Fruit fly (Drosophila melanogaster): ENCODE measurements around the gene CG33995.

CG33995 gene

dm6 chr2L:4997401-4998259 lies 45.4 kb upstream of the CG33995 start (continued):
- TF ChIP-seq sd (tag; optimal IDR thresholded peaks at IDR 0.05) (peak; percentile 92), Optix (GFP tag; IDR thresholded peaks at IDR 0.05) (peak; percentile 99), BEAF-32 (GFP tag; optimal IDR thresholded peaks at IDR 0.05) (peak; percentile 24), C15 (GFP tag; IDR thresholded peaks at IDR 0.05) (peak; percentile 97), chinmo (GFP tag; IDR thresholded peaks at IDR 0.05; ENCODE audit: partially characterized antibody) (no peak), D19B (GFP tag; optimal IDR thresholded peaks at IDR 0.05) (peak; percentile 95), CG10366 (GFP tag; IDR thresholded peaks at IDR 0.05) (peak; percentile 99), MBD-R2 (GFP tag; IDR thresholded peaks at IDR 0.05) (peak; percentile 99), salm (tag; optimal IDR thresholded peaks at IDR 0.05) (peak; percentile 98), Mad (GFP tag; optimal IDR thresholded peaks at IDR 0.05) (peak; percentile 98), CG10654 (GFP tag; optimal IDR thresholded peaks at IDR 0.05) (peak; percentile 99), croc (GFP tag; conservative IDR thresholded peaks at IDR 0.05) (peak; percentile 99), CG12104 (GFP tag; optimal IDR thresholded peaks at IDR 0.05) (peak; percentile 98), Gug (GFP tag; IDR thresholded peaks at IDR 0.05) (peak; percentile 99), CG6654 (GFP tag; optimal IDR thresholded peaks at IDR 0.05) (peak; percentile 97), otp (GFP tag; IDR thresholded peaks at IDR 0.05) (peak; percentile 99), NC2α (GFP tag; optimal IDR thresholded peaks at IDR 0.05) (peak; percentile 98), Rx (GFP tag; IDR thresholded peaks at IDR 0.05) (peak; percentile 99), CG6272 (GFP tag; IDR thresholded peaks at IDR 0.05) (peak; percentile 99), Oli (tag; optimal IDR thresholded peaks at IDR 0.05) (peak; percentile 99), CG6854 (GFP tag; optimal IDR thresholded peaks at IDR 0.05) (peak; percentile 96), ssp (GFP tag; IDR thresholded peaks at IDR 0.05) (peak; percentile 95), Opbp (GFP tag; IDR thresholded peaks at IDR 0.05; ENCODE audit: partially characterized antibody) (peak; percentile 66; the same call in 2 of the 3 replicates), Neu2 (GFP tag; optimal IDR thresholded peaks at IDR 0.05; ENCODE audit: borderline replicate concordance) (peak; percentile 94), CG14014 (GFP tag; IDR thresholded peaks at IDR 0.05) (peak; percentile 99), Ptx1 (GFP tag; IDR thresholded peaks at IDR 0.05) (peak; percentile 99), Doc3 (GFP tag; IDR thresholded peaks at IDR 0.05; ENCODE audit: partially characterized antibody) (no peak; the same call in 2 of the 3 replicates), pros (GFP tag; optimal IDR thresholded peaks at IDR 0.05) (peak; percentile 79), btn (GFP tag; optimal IDR thresholded peaks at IDR 0.05) (peak; percentile 99), unpg (GFP tag; optimal IDR thresholded peaks at IDR 0.05) (peak; percentile 100), ERR (GFP tag; optimal IDR thresholded peaks at IDR 0.05) (peak; percentile 98), CG1603 (tag; optimal IDR thresholded peaks at IDR 0.05) (peak; percentile 99), CG3065 (GFP tag; optimal IDR thresholded peaks at IDR 0.05) (peak; percentile 98), Myb (GFP tag; optimal IDR thresholded peaks at IDR 0.05) (peak; percentile 94), gfzf (GFP tag; optimal IDR thresholded peaks at IDR 0.05) (peak; percentile 35), CG12219 (GFP tag; optimal IDR thresholded peaks at IDR 0.05) (peak; percentile 99), pzg (GFP tag; optimal IDR thresholded peaks at IDR 0.05) (peak; percentile 41), CG2678 (tag; optimal IDR thresholded peaks at IDR 0.05) (peak; percentile 99), CG3838 (GFP tag; optimal IDR thresholded peaks at IDR 0.05) (peak; percentile 96), CG7357 (GFP tag; IDR thresholded peaks at IDR 0.05) (peak; percentile 96), mld (GFP tag; IDR thresholded peaks at IDR 0.05; ENCODE audit: partially characterized antibody) (0 out of 3 replicates have a peak, but pooled peaks have one; percentile 25), Ada2b (GFP tag; IDR thresholded peaks at IDR 0.05) (peak; percentile 99), vnd (GFP tag; IDR thresholded peaks at IDR 0.05; ENCODE audit: partially characterized antibody) (peak; percentile 73), usp (GFP tag; optimal IDR thresholded peaks at IDR 0.05) (no peak), odd (GFP tag; optimal IDR thresholded peaks at IDR 0.05) (peak; percentile 97), bcd (GFP tag; optimal IDR thresholded peaks at IDR 0.05) (peak; percentile 99), gsb-n (tag; optimal IDR thresholded peaks at IDR 0.05) (peak; percentile 99), CG15514 (GFP tag; optimal IDR thresholded peaks at IDR 0.05) (peak; percentile 93)

All from whole organism, embryonic.